Fruit fly (Drosophila melanogaster): ENCODE results near the gene CG4558.
A peak's percentile ranks its signal among the peaks of the same experiment; 100 is the strongest.

Gene CG4558

dm6 chrX:6861523-6862077 is 12.0 kb downstream of the CG4558 start (continued):
- TF ChIP-seq CG6808 (GFP tag; optimal IDR thresholded peaks at IDR 0.05), result peak; percentile 64
- TF ChIP-seq CG8632 (GFP tag; optimal IDR thresholded peaks at IDR 0.05), result peak; percentile 69
- TF ChIP-seq Met (GFP tag; optimal IDR thresholded peaks at IDR 0.05), result peak; percentile 86
- TF ChIP-seq CG10631 (GFP tag; optimal IDR thresholded peaks at IDR 0.05), result peak; percentile 78
- TF ChIP-seq spab (GFP tag; optimal IDR thresholded peaks at IDR 0.05), result peak; percentile 55
- peak; percentile 95 for TF ChIP-seq Eip78C (GFP tag)
- peak; percentile 69 for TF ChIP-seq fd59A (GFP tag; optimal IDR thresholded peaks at IDR 0.05)
- TF ChIP-seq eg (GFP tag; IDR thresholded peaks at IDR 0.05), result peak; percentile 91
- peak; percentile 23 for TF ChIP-seq CG9139 (GFP tag; optimal IDR thresholded peaks at IDR 0.05)

DNA sequence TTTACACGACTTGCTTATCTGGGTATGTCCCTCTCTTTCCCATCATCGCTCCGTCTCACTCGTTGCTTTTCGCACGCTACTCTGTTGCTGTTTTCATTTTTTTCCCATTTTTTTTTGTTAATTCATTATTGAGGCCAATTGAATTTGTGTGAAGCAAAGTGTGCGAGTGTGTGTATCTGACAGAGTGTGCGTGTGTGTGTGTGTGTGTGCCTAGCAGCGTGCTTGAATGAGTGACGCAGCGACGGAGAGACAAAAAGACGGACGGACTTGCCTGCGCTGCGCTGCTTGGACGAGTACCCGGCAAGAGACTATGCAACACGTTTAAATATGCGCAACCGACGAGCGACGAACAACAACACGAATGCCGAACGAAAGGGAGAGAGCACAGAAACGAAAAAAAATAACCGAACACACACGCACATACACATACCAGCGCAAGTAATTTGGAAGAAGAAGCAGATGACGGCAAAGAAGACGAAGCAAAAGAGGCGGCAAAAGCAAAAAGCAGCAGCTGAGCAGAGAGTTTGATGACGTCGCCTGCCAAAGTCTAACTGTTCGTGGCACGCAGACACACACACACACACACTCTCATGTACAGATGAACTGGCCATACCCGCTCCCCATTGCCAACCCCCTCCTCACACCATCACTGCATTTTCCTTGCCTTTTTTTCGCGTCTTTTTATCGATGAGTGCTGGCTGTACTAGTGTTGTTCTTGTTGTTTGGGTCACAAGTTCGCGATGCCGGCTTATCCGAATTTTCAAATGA is 13.1 kb downstream of the CG4558 start:
- TF ChIP-seq esn (GFP tag; optimal IDR thresholded peaks at IDR 0.05) (no peak), Hr4 (GFP tag; optimal IDR thresholded peaks at IDR 0.05) (no peak), net (GFP tag; optimal IDR thresholded peaks at IDR 0.05) (no peak), CG31627 (GFP tag; optimal IDR thresholded peaks at IDR 0.05) (no peak), CG1621 (tag; optimal IDR thresholded peaks at IDR 0.05) (peak; percentile 64), CG8319 (GFP tag; optimal IDR thresholded peaks at IDR 0.05) (no peak), Eip93F (GFP tag; optimal IDR thresholded peaks at IDR 0.05) (peak; percentile 6), Gug (GFP tag; IDR thresholded peaks at IDR 0.05) (no peak), vri (GFP tag; optimal IDR thresholded peaks at IDR 0.05) (peak; percentile 53), CG10669 (GFP tag; optimal IDR thresholded peaks at IDR 0.05) (no peak), dsx (GFP tag; optimal IDR thresholded peaks at IDR 0.05; ENCODE audit: poor library complexity, severe bottlenecking) (peak; percentile 69), ss (GFP tag; optimal IDR thresholded peaks at IDR 0.05) (peak in 1 of 2 experiments; percentile 3), fkh (GFP tag; optimal IDR thresholded peaks at IDR 0.05) (no peak), Smox (GFP tag; optimal IDR thresholded peaks at IDR 0.05) (no peak), eg (GFP tag; IDR thresholded peaks at IDR 0.05) (peak; percentile 53; the same call in 1 of the 3 replicates), dac (GFP tag; optimal IDR thresholded peaks at IDR 0.05) (no peak), Sox14 (GFP tag; optimal IDR thresholded peaks at IDR 0.05) (no peak), Lpt (GFP tag; optimal IDR thresholded peaks at IDR 0.05) (no peak), CG16779 (tag; optimal IDR thresholded peaks at IDR 0.05) (no peak), acj6 (GFP tag; optimal IDR thresholded peaks at IDR 0.05) (no peak), CG8632 (GFP tag; optimal IDR thresholded peaks at IDR 0.05) (no peak), lz (GFP tag; optimal IDR thresholded peaks at IDR 0.05) (no peak), CG15336 (GFP tag; IDR thresholded peaks at IDR 0.05) (no peak), cyc (GFP tag; optimal IDR thresholded peaks at IDR 0.05) (no peak)

DNA sequence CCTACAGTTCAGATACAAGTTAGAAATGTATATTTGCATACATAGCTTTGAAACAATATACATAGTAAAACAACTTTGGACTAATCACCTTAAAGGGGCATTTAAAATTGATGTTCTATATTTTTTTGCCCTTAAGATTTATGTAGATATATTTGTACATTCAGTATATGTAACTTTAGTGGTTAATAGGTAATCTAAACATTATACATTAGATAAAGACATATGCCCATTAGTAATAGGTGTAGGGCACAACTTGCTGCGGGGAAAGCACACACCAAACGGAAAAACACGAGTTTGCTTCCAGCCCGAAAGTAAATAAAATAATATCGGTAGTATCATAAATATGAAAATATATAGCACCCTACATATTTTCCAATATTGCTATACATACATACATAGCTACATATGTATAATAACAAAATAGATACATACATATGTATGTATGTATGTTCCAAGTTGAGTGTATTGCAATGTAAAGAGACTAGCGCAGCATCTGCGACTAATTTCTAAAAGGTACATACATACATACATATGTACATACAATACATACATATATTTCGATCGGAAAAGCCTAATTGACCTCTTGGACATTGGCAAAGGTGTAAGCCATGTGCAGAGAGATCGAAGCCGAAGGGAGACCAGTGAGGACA is 13.8 kb downstream of the CG4558 start, which contains the start of gene CG43736:
CG43736 (plus strand) TSS at position 600 of the 650 bp plus-strand sequence.
- TF ChIP-seq achi (GFP tag; optimal IDR thresholded peaks at IDR 0.05) (peak; percentile 94), dsx (GFP tag; optimal IDR thresholded peaks at IDR 0.05; ENCODE audit: poor library complexity, severe bottlenecking) (peak; percentile 93), Blimp-1 (GFP tag; optimal IDR thresholded peaks at IDR 0.05) (peak; percentile 80), salr (GFP tag; optimal IDR thresholded peaks at IDR 0.05) (peak; percentile 86 to 98), fd59A (GFP tag; optimal IDR thresholded peaks at IDR 0.05) (peak; percentile 93), lz (GFP tag; optimal IDR thresholded peaks at IDR 0.05) (peak; percentile 94), CG11762 (GFP tag; optimal IDR thresholded peaks at IDR 0.05; ENCODE audit: insufficient read depth) (peak; percentile 90), esn (GFP tag; optimal IDR thresholded peaks at IDR 0.05) (peak; percentile 96), CG3919 (GFP tag; optimal IDR thresholded peaks at IDR 0.05) (peak; percentile 93), CG10631 (GFP tag; optimal IDR thresholded peaks at IDR 0.05) (peak; percentile 95), CG15336 (GFP tag; IDR thresholded peaks at IDR 0.05) (peak; percentile 96), CG32006 (GFP tag; optimal IDR thresholded peaks at IDR 0.05) (peak; percentile 98), CG6854 (GFP tag; optimal IDR thresholded peaks at IDR 0.05) (peak; percentile 87), Lpt (GFP tag; optimal IDR thresholded peaks at IDR 0.05) (peak; percentile 96), CG11294 (GFP tag; IDR thresholded peaks at IDR 0.05) (peak; percentile 84), Hr39 (GFP tag; optimal IDR thresholded peaks at IDR 0.05) (peak; percentile 92), cyc (GFP tag; optimal IDR thresholded peaks at IDR 0.05) (peak; percentile 93), Smox (GFP tag; optimal IDR thresholded peaks at IDR 0.05) (peak; percentile 94), svp (GFP tag) (peak; percentile 99), Sox14 (GFP tag; optimal IDR thresholded peaks at IDR 0.05) (peak; percentile 96), net (GFP tag; optimal IDR thresholded peaks at IDR 0.05) (peak; percentile 94), CG6808 (GFP tag; optimal IDR thresholded peaks at IDR 0.05) (peak; percentile 94), CG8319 (GFP tag; optimal IDR thresholded peaks at IDR 0.05) (peak; percentile 74), Met (GFP tag; optimal IDR thresholded peaks at IDR 0.05) (peak; percentile 96), Gug (GFP tag; IDR thresholded peaks at IDR 0.05) (peak; percentile 93), Eip78C (GFP tag) (peak; percentile 99), ss (GFP tag; optimal IDR thresholded peaks at IDR 0.05) (peak; percentile 79 to 93), Hr4 (GFP tag; optimal IDR thresholded peaks at IDR 0.05) (peak; percentile 96), spab (GFP tag; optimal IDR thresholded peaks at IDR 0.05) (peak; percentile 92), acj6 (GFP tag; optimal IDR thresholded peaks at IDR 0.05) (peak; percentile 94)

Measured in whole organism, prepupa.